Worm (Caenorhabditis elegans) whole organism, young adult: ENCODE data around the gene dsc-4.

ENCODE experiments used
- B0035.1 ChIP-seq: sonication (generic microtip); optimal IDR thresholded peaks from 2 replicates; lab custom pipeline; 2016; ENCODE audit warnings: missing genetic modification characterization, mild to moderate bottlenecking, missing compliant biosample characterization, missing genotype, missing genetic modification reagents
- B0336.3 ChIP-seq: fragments of 200-800 bp; sonication (Bioruptor generic); IDR thresholded peaks from 2 replicates; pipeline ENCODE4 v1.3.6; 2022; ENCODE audit warnings: missing genetic modification characterization, missing compliant biosample characterization
- C06A6.2 ChIP-seq: fragments of 200-800 bp; sonication (Bioruptor generic); conservative IDR thresholded peaks from 2 replicates; pipeline ENCODE4 v1.3.6; 2022; ENCODE audit warnings: missing genetic modification characterization, missing compliant biosample characterization
- F10E7.11 ChIP-seq: sonication (generic microtip); optimal IDR thresholded peaks from 2 replicates; lab custom pipeline; 2017; ENCODE audit warnings: mild to moderate bottlenecking, missing genetic modification characterization, moderate library complexity, missing compliant biosample characterization
- F23B12.7 ChIP-seq: sonication (generic microtip); optimal IDR thresholded peaks from 2 replicates; lab custom pipeline; 2017; ENCODE audit warnings: missing genetic modification characterization, mild to moderate bottlenecking, missing compliant biosample characterization, antibody characterized with exemption, moderate library complexity; ENCODE audit not compliant: insufficient read depth
- F49E8.2 ChIP-seq: sonication (generic microtip); optimal IDR thresholded peaks from 3 replicates; lab custom pipeline; 2017; ENCODE audit warnings: missing genetic modification characterization, mild to moderate bottlenecking, missing compliant biosample characterization, antibody characterized with exemption, moderate library complexity; ENCODE audit not compliant: insufficient read depth
- F55B11.4 ChIP-seq: sonication (generic microtip); optimal IDR thresholded peaks from 2 replicates; lab custom pipeline; 2016; ENCODE audit warnings: missing compliant biosample characterization, missing genetic modification characterization, borderline replicate concordance; ENCODE audit not compliant: insufficient read depth
- K11D2.4 ChIP-seq: fragments of 200-800 bp; sonication (Bioruptor generic); IDR thresholded peaks from 2 replicates; pipeline ENCODE4 v1.3.6; 2022; ENCODE audit warnings: missing genetic modification reagents, missing genetic modification characterization, missing compliant biosample characterization
- T26A5.8 ChIP-seq: sonication (generic microtip); optimal IDR thresholded peaks from 2 replicates; lab custom pipeline; 2016; ENCODE audit warnings: missing genetic modification characterization, missing compliant biosample characterization
- Y67H2A.10 ChIP-seq: fragments of 200-800 bp; sonication (Bioruptor generic); conservative IDR thresholded peaks from 2 replicates; pipeline ENCODE4 v1.3.6; 2022; ENCODE audit warnings: missing genetic modification reagents, missing genetic modification characterization, missing compliant biosample characterization
- ccch-3 ChIP-seq: fragments of 200-800 bp; sonication (Bioruptor generic); optimal IDR thresholded peaks from 2 replicates; lab custom pipeline; 2018; ENCODE audit warnings: mild to moderate bottlenecking, missing genetic modification characterization, missing compliant biosample characterization
- ceh-58 ChIP-seq: fragments of 200-800 bp; sonication (Bioruptor generic); IDR thresholded peaks from 2 replicates; pipeline ENCODE4 v1.3.6; 2022; ENCODE audit warnings: missing genetic modification characterization, missing compliant biosample characterization
- ceh-79 ChIP-seq: sonication (generic microtip); optimal IDR thresholded peaks from 2 replicates; lab custom pipeline; 2017; ENCODE audit warnings: mild to moderate bottlenecking, missing genetic modification characterization, missing compliant biosample characterization
- dpl-1 ChIP-seq: fragments of 150-350 bp; optimal IDR thresholded peaks from 2 replicates; lab custom pipeline; 2014; ENCODE audit warnings: missing biosample characterization, missing genetic modification reagents, missing genetic modification characterization
- gei-17 ChIP-seq: fragments of 200-800 bp; sonication (Bioruptor generic); optimal IDR thresholded peaks from 2 replicates; lab custom pipeline; 2018; ENCODE audit warnings: mild to moderate bottlenecking, missing genetic modification characterization, missing compliant biosample characterization
- hmg-1.2 ChIP-seq: fragments of 200-800 bp; sonication (Bioruptor generic); IDR thresholded peaks from 2 replicates; pipeline ENCODE4 v1.3.6; 2022; ENCODE audit warnings: missing genetic modification reagents, missing genetic modification characterization, missing compliant biosample characterization
- hsf-1 ChIP-seq: fragments of 200-800 bp; sonication (Bioruptor generic); IDR thresholded peaks from 2 replicates; pipeline ENCODE4 v1.3.6; 2022; ENCODE audit warnings: missing genetic modification reagents, missing genetic modification characterization, missing compliant biosample characterization
- let-526 ChIP-seq: fragments of 200-800 bp; sonication (Bioruptor generic); IDR thresholded peaks from 2 replicates; pipeline ENCODE4 v1.3.6; 2022; ENCODE audit warnings: missing genetic modification reagents, missing genetic modification characterization, missing compliant biosample characterization
- let-607 ChIP-seq, 2 experiments: fragments of 200-800 bp in 1 of 2; sonication (Bioruptor generic) in 1 of 2; sonication (generic microtip) in 1 of 2; optimal IDR thresholded peaks; 2 replicates each; lab custom pipeline; 2016 to 2018; ENCODE audit warnings: mild to moderate bottlenecking in 2 of 2, missing compliant biosample characterization in 2 of 2, missing genetic modification characterization in 2 of 2, moderate library complexity in 2 of 2, missing genotype in 1 of 2
- lir-1 ChIP-seq: fragments of 200-800 bp; sonication (Bioruptor generic); conservative IDR thresholded peaks from 2 replicates; pipeline ENCODE4 v1.3.6; 2022; ENCODE audit warnings: missing genetic modification reagents, missing genetic modification characterization, missing compliant biosample characterization
- madf-10 ChIP-seq: sonication (generic microtip); optimal IDR thresholded peaks from 2 replicates; lab custom pipeline; 2016; ENCODE audit warnings: mild to moderate bottlenecking, missing genetic modification characterization, missing compliant biosample characterization
- madf-6 ChIP-seq: fragments of 200-800 bp; sonication (Bioruptor generic); IDR thresholded peaks from 2 replicates; pipeline ENCODE4 v1.3.6; 2022; ENCODE audit warnings: missing genetic modification reagents, missing genetic modification characterization, missing compliant biosample characterization
- mel-28 ChIP-seq: sonication (generic microtip); optimal IDR thresholded peaks from 2 replicates; lab custom pipeline; 2016; ENCODE audit warnings: borderline replicate concordance, mild to moderate bottlenecking, missing genetic modification characterization, missing compliant biosample characterization
- nhr-120 ChIP-seq: fragments of 200-800 bp; sonication (Bioruptor generic); IDR thresholded peaks from 2 replicates; pipeline ENCODE4 v1.3.6; 2022; ENCODE audit warnings: missing genetic modification characterization, missing compliant biosample characterization
- nhr-80 ChIP-seq: sonication (generic microtip); optimal IDR thresholded peaks from 2 replicates; lab custom pipeline; 2016; ENCODE audit warnings: missing genetic modification characterization, missing compliant biosample characterization
- snpc-1.1 ChIP-seq: sonication (generic microtip); optimal IDR thresholded peaks from 2 replicates; lab custom pipeline; 2017; ENCODE audit warnings: missing genetic modification characterization, mild to moderate bottlenecking, missing compliant biosample characterization, antibody characterized with exemption, moderate library complexity, missing genotype, missing genetic modification reagents; ENCODE audit not compliant: insufficient read depth
- snpc-3.4 ChIP-seq: sonication (generic microtip); optimal IDR thresholded peaks from 2 replicates; lab custom pipeline; 2017; ENCODE audit warnings: missing genetic modification characterization, mild to moderate bottlenecking, missing compliant biosample characterization, antibody characterized with exemption, moderate library complexity, missing genotype, missing genetic modification reagents
- snpc-4 ChIP-seq, 5 experiments: fragments of 150-350 bp in 1 of 5; sonication (generic microtip) in 4 of 5; optimal IDR thresholded peaks; 2 replicates each; lab custom pipeline; 2014 to 2018; ENCODE audit warnings: missing genetic modification characterization in 5 of 5, missing biosample characterization in 3 of 5, antibody characterized with exemption in 2 of 5, mild to moderate bottlenecking in 2 of 5, missing compliant biosample characterization in 2 of 5, missing genotype in 2 of 5, moderate library complexity in 2 of 5, missing genetic modification reagents in 1 of 5
- sptf-2 ChIP-seq: fragments of 200-800 bp; sonication (Bioruptor generic); optimal IDR thresholded peaks from 2 replicates; lab custom pipeline; 2018; ENCODE audit warnings: mild to moderate bottlenecking, missing genetic modification characterization, missing compliant biosample characterization
- tbx-9 ChIP-seq: sonication (generic microtip); optimal IDR thresholded peaks from 2 replicates; lab custom pipeline; 2016; ENCODE audit warnings: borderline replicate concordance, missing genetic modification characterization, inconsistent platforms, missing compliant biosample characterization
- ztf-22 ChIP-seq: fragments of 200-800 bp; sonication (Bioruptor generic); optimal IDR thresholded peaks from 2 replicates; lab custom pipeline; 2018; ENCODE audit warnings: mild to moderate bottlenecking, missing genetic modification characterization, moderate library complexity, missing compliant biosample characterization
- ztf-6 ChIP-seq: fragments of 200-800 bp; sonication (Bioruptor generic); IDR thresholded peaks from 2 replicates; pipeline ENCODE4 v1.3.6; 2022; ENCODE audit warnings: missing genetic modification reagents, missing genetic modification characterization, missing compliant biosample characterization

dsc-4 gene

DNA sequence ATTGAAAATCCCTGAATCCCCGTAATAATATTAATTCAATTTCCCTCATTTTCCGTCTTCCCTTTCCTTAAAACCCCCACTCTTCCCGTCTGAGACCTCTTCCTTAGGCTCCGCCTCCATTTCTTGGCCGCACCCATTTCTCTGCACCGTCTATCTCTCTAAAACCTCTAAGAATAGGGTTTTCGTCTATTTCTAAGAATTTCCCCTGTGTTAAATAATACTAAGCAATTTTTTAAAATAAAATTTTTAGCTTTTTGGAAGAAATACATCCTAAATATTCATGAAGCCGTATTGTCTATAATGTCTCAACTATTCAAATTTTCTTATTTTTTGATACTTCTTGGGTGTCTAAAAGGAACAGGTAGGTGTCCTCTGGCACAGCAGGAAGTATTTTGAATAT is 19.2 kb upstream of the dsc-4 start, which contains the start of gene cdh-8:
cdh-8 (plus strand) TSS at position 301 of the 400 bp plus-strand sequence.
- no peak for TF ChIP-seq ceh-58 (GFP tag; lab: Robert Waterston, UW)
- no peak for TF ChIP-seq nhr-120 (GFP tag; lab: Robert Waterston, UW)
- TF ChIP-seq ccch-3 (GFP tag; lab: Kevin White, UChicago), result no peak

ce11 chrIV:338192-338831 is 18.0 kb upstream of the dsc-4 start:
- TF ChIP-seq ztf-6 (no peak), B0035.1 (tag; lab: Kevin White, UChicago) (no peak), tbx-9 (no peak), dpl-1 (GFP tag; lab: Kevin White, UChicago) (no peak), F49E8.2 (no peak), T26A5.8 (tag; lab: Kevin White, UChicago) (no peak), nhr-120 (GFP tag; lab: Robert Waterston, UW) (no peak), mel-28 (no peak), lir-1 (GFP tag; lab: Robert Waterston, UW) (no peak), sptf-2 (GFP tag; lab: Kevin White, UChicago) (no peak), ceh-79 (tag; lab: Kevin White, UChicago) (no peak), hmg-1.2 (GFP tag; lab: Robert Waterston, UW) (0 out of 2 replicates have a peak, but pooled peaks have one; percentile 21), B0336.3 (no peak), ztf-22 (GFP tag; lab: Kevin White, UChicago) (no peak), F10E7.11 (no peak), madf-6 (no peak), snpc-3.4 (tag; lab: Kevin White, UChicago) (no peak), let-526 (no peak), snpc-1.1 (tag; lab: Kevin White, UChicago) (peak; percentile 70), snpc-4 (GFP tag; optimal IDR thresholded peaks at IDR 0.05; lab: Kevin White, UChicago) (no peak), snpc-4 (tag; optimal IDR thresholded peaks at IDR 0.05; lab: Kevin White, UChicago) (peak in 2 of 4 experiments; percentile 91 to 94), F23B12.7 (tag; lab: Kevin White, UChicago) (no peak), K11D2.4 (GFP tag; lab: Robert Waterston, UW) (no peak), F55B11.4 (tag; lab: Kevin White, UChicago) (no peak), gei-17 (GFP tag; lab: Kevin White, UChicago) (no peak)

DNA sequence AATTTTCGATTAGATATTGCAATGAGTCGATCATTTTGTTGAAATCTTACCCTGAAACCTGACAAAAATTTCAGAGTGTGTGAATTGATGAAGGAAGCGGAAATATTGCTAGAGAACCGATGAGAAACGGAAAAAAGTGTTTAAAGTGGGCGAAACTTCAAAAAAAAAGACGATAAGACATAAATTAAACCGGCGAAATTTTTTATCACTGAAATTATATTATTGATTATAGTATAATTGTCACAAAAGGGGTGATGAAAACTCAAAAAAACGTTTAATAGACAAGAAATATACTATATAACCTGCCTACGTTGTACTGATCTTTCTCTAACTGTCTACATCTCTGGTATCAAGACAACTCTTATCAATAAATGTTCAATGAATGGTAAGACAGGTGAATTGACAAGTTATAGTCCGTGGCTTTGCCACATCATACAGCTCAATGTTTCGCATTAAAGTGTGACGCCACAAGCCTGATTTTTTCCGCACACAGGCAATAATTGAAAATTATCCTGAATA is 16.8 kb upstream of the dsc-4 start, which contains the start of gene pxmp-4:
pxmp-4 (minus strand) TSS at position 51 of the 519 bp plus-strand sequence.
- TF ChIP-seq Y67H2A.10 (GFP tag; lab: Robert Waterston, UW) (no peak), snpc-3.4 (tag; lab: Kevin White, UChicago) (no peak), nhr-80 (tag; lab: Kevin White, UChicago) (peak; percentile 72), madf-10 (tag; lab: Kevin White, UChicago) (no peak), C06A6.2 (GFP tag; lab: Robert Waterston, UW) (no peak), nhr-120 (GFP tag; lab: Robert Waterston, UW) (no peak), hsf-1 (GFP tag; lab: Robert Waterston, UW) (no peak), let-607 (tag; optimal IDR thresholded peaks at IDR 0.05; lab: Kevin White, UChicago) (peak; percentile 66 to 75)
